In genomic region chr3L:3634107-3634737, dm6 we compare ENCODE assay signal across 2 fruit fly cellular contexts.
TF ChIP-seq lines count a peak whose summit lies in the region.

No protein-coding gene starts in this region.

TF ChIP-seq in whole organism, embryonic, 481 proteins besides CTCF, POLR2A, EP300 and RAD21 (continued from another document and continues in another):
- peak; percentile 13 for TF ChIP-seq lbe (GFP tag; optimal IDR thresholded peaks at IDR 0.05; lab: Kevin White, UChicago)
- TF ChIP-seq z (GFP tag; IDR thresholded peaks at IDR 0.05; lab: Robert Waterston, UW) = no peak
- no peak for TF ChIP-seq Adf1 (GFP tag; IDR thresholded peaks at IDR 0.05; lab: Robert Waterston, UW)
- no peak for TF ChIP-seq Pdp1 (GFP tag; optimal IDR thresholded peaks at IDR 0.05; lab: Kevin White, UChicago)
- no peak for TF ChIP-seq hth (optimal IDR thresholded peaks at IDR 0.05; lab: Kevin White, UChicago)
- TF ChIP-seq ase (GFP tag; IDR thresholded peaks at IDR 0.05; lab: Robert Waterston, UW) = no peak
- TF ChIP-seq br (optimal IDR thresholded peaks at IDR 0.05; lab: Kevin White, UChicago) = no peak
- TF ChIP-seq CG17328 (GFP tag; IDR thresholded peaks at IDR 0.05; lab: Robert Waterston, UW) = peak; percentile 80
- TF ChIP-seq Mad (GFP tag; optimal IDR thresholded peaks at IDR 0.05; lab: Kevin White, UChicago) = no peak
- peak; percentile 13 for TF ChIP-seq CG18764 (GFP tag; optimal IDR thresholded peaks at IDR 0.05; lab: Kevin White, UChicago)
- TF ChIP-seq abd-A (tag; optimal IDR thresholded peaks at IDR 0.05; lab: Kevin White, UChicago) = no peak
- TF ChIP-seq CG43689 (GFP tag; IDR thresholded peaks at IDR 0.05; lab: Robert Waterston, UW) = no peak
- no peak for TF ChIP-seq pfk (GFP tag; optimal IDR thresholded peaks at IDR 0.05; lab: Kevin White, UChicago)
- TF ChIP-seq row (GFP tag; IDR thresholded peaks at IDR 0.05; lab: Robert Waterston, UW) = peak; percentile 68
- TF ChIP-seq CG12744 (GFP tag; optimal IDR thresholded peaks at IDR 0.05; lab: Kevin White, UChicago) = no peak
- no peak for TF ChIP-seq CG9215 (GFP tag; IDR thresholded peaks at IDR 0.05; lab: Robert Waterston, UW)
- no peak for TF ChIP-seq Dfd (GFP tag; optimal IDR thresholded peaks at IDR 0.05; lab: Kevin White, UChicago)
- TF ChIP-seq chm (GFP tag; IDR thresholded peaks at IDR 0.05; lab: Robert Waterston, UW) = 0 out of 2 replicates have a peak, but pooled peaks have one; percentile 26
- no peak for TF ChIP-seq CG11560 (tag; IDR thresholded peaks at IDR 0.05; lab: Robert Waterston, UW)
- no peak for TF ChIP-seq Scr (GFP tag; IDR thresholded peaks at IDR 0.05; lab: Robert Waterston, UW; ENCODE audit: partially characterized antibody)
- TF ChIP-seq gro (GFP tag; optimal IDR thresholded peaks at IDR 0.05; lab: Kevin White, UChicago) = no peak
- peak; percentile 0 for TF ChIP-seq Chrac-16 (GFP tag; optimal IDR thresholded peaks at IDR 0.05; lab: Kevin White, UChicago)
- TF ChIP-seq Hey (tag; optimal IDR thresholded peaks at IDR 0.05; lab: Kevin White, UChicago) = no peak
- TF ChIP-seq en (GFP tag; optimal IDR thresholded peaks at IDR 0.05; lab: Kevin White, UChicago) = no peak
- TF ChIP-seq wor (GFP tag; IDR thresholded peaks at IDR 0.05; lab: Robert Waterston, UW) = peak; percentile 61
- TF ChIP-seq MTF-1 (GFP tag; optimal IDR thresholded peaks at IDR 0.05; lab: Kevin White, UChicago; ENCODE audit: borderline replicate concordance) = peak; percentile 30
- TF ChIP-seq prd (optimal IDR thresholded peaks at IDR 0.05; lab: Kevin White, UChicago) = no peak
- TF ChIP-seq prd (GFP tag; IDR thresholded peaks at IDR 0.05; lab: Robert Waterston, UW) = peak; percentile 56; the same call in 1 of the 3 replicates
- TF ChIP-seq nmo (GFP tag; optimal IDR thresholded peaks at IDR 0.05; lab: Kevin White, UChicago) = peak; percentile 80
- TF ChIP-seq Mrtf (GFP tag; IDR thresholded peaks at IDR 0.05; lab: Robert Waterston, UW) = no peak
- no peak for TF ChIP-seq BEAF-32 (GFP tag; optimal IDR thresholded peaks at IDR 0.05; lab: Kevin White, UChicago)
- 0 out of 3 replicates have a peak, but pooled peaks have one; percentile 30 for TF ChIP-seq CG11456 (GFP tag; IDR thresholded peaks at IDR 0.05; lab: Robert Waterston, UW)
- TF ChIP-seq az2 (GFP tag; optimal IDR thresholded peaks at IDR 0.05; lab: Kevin White, UChicago) = peak; percentile 44
- no peak for TF ChIP-seq stwl (tag; optimal IDR thresholded peaks at IDR 0.05; lab: Kevin White, UChicago)
- TF ChIP-seq ERR (GFP tag; optimal IDR thresholded peaks at IDR 0.05; lab: Kevin White, UChicago) = no peak
- no peak for TF ChIP-seq fru (optimal IDR thresholded peaks at IDR 0.05; lab: Kevin White, UChicago)
- no peak for TF ChIP-seq Atf6 (GFP tag; IDR thresholded peaks at IDR 0.05; lab: Robert Waterston, UW)
- TF ChIP-seq CG18011 (GFP tag; optimal IDR thresholded peaks at IDR 0.05; lab: Kevin White, UChicago) = no peak
- TF ChIP-seq jigr1 (GFP tag; IDR thresholded peaks at IDR 0.05; lab: Robert Waterston, UW) = no peak
- TF ChIP-seq cad (GFP tag; optimal IDR thresholded peaks at IDR 0.05; lab: Kevin White, UChicago) = no peak
- TF ChIP-seq Doc2 (GFP tag; IDR thresholded peaks at IDR 0.05; lab: Robert Waterston, UW) = no peak
- peak; percentile 72 for TF ChIP-seq Ssrp (tag; optimal IDR thresholded peaks at IDR 0.05; lab: Kevin White, UChicago)
- no peak for TF ChIP-seq CG10462 (GFP tag; optimal IDR thresholded peaks at IDR 0.05; lab: Kevin White, UChicago)
- peak; percentile 83 for TF ChIP-seq CG15601 (tag; optimal IDR thresholded peaks at IDR 0.05; lab: Kevin White, UChicago)
- no peak for TF ChIP-seq CG13123 (GFP tag; optimal IDR thresholded peaks at IDR 0.05; lab: Kevin White, UChicago)
- TF ChIP-seq run (tag; optimal IDR thresholded peaks at IDR 0.05; lab: Kevin White, UChicago) = peak; percentile 6
- no peak for TF ChIP-seq danr (GFP tag; IDR thresholded peaks at IDR 0.05; lab: Robert Waterston, UW)
- no peak for TF ChIP-seq NC2α (GFP tag; optimal IDR thresholded peaks at IDR 0.05; lab: Kevin White, UChicago)
- TF ChIP-seq zf30C (GFP tag; optimal IDR thresholded peaks at IDR 0.05; lab: Kevin White, UChicago) = no peak
- peak; percentile 37; the same call in 1 of the 2 replicates for TF ChIP-seq seq (GFP tag; IDR thresholded peaks at IDR 0.05; lab: Robert Waterston, UW)
- no peak for TF ChIP-seq nerfin-2 (GFP tag; IDR thresholded peaks at IDR 0.05; lab: Robert Waterston, UW; ENCODE audit: partially characterized antibody)
- TF ChIP-seq Optix (GFP tag; IDR thresholded peaks at IDR 0.05; lab: Robert Waterston, UW) = no peak
- peak; percentile 65 for TF ChIP-seq CG3407 (GFP tag; optimal IDR thresholded peaks at IDR 0.05; lab: Kevin White, UChicago)
- TF ChIP-seq Fer1 (GFP tag; optimal IDR thresholded peaks at IDR 0.05; lab: Kevin White, UChicago) = no peak
- no peak for TF ChIP-seq sima (GFP tag; optimal IDR thresholded peaks at IDR 0.05; lab: Kevin White, UChicago)
- no peak for TF ChIP-seq CG18476 (GFP tag; optimal IDR thresholded peaks at IDR 0.05; lab: Kevin White, UChicago)
- TF ChIP-seq lov (optimal IDR thresholded peaks at IDR 0.05; lab: Kevin White, UChicago) = no peak
- no peak for TF ChIP-seq lov (GFP tag; IDR thresholded peaks at IDR 0.05; lab: Robert Waterston, UW)
- TF ChIP-seq B-H2 (GFP tag; optimal IDR thresholded peaks at IDR 0.05; lab: Kevin White, UChicago) = no peak
- no peak for TF ChIP-seq Gug (GFP tag; IDR thresholded peaks at IDR 0.05; lab: Robert Waterston, UW)
- peak; percentile 83 for TF ChIP-seq gsb-n (tag; optimal IDR thresholded peaks at IDR 0.05; lab: Kevin White, UChicago)
- no peak for TF ChIP-seq lilli (GFP tag; optimal IDR thresholded peaks at IDR 0.05; lab: Kevin White, UChicago)
- no peak for TF ChIP-seq CG4282 (GFP tag; optimal IDR thresholded peaks at IDR 0.05; lab: Kevin White, UChicago)
- TF ChIP-seq CG4404 (GFP tag; IDR thresholded peaks at IDR 0.05; lab: Robert Waterston, UW) = no peak
- no peak for TF ChIP-seq CG14860 (GFP tag; IDR thresholded peaks at IDR 0.05; lab: Robert Waterston, UW; ENCODE audit: partially characterized antibody)
- no peak for TF ChIP-seq MBD-R2 (GFP tag; IDR thresholded peaks at IDR 0.05; lab: Robert Waterston, UW)
- TF ChIP-seq slp2 (GFP tag; optimal IDR thresholded peaks at IDR 0.05; lab: Kevin White, UChicago) = no peak
- no peak for TF ChIP-seq ab (GFP tag; optimal IDR thresholded peaks at IDR 0.05; lab: Kevin White, UChicago)
- TF ChIP-seq caup (GFP tag; optimal IDR thresholded peaks at IDR 0.05; lab: Kevin White, UChicago; ENCODE audit: severe bottlenecking) = peak; percentile 2

TF ChIP-seq in whole organism, prepupa, 60 proteins besides CTCF, POLR2A, EP300 and RAD21 (continued from another document):
- TF ChIP-seq OdsH (GFP tag; optimal IDR thresholded peaks at IDR 0.05; lab: Kevin White, UChicago) = peak; percentile 48
- peak; percentile 60 for TF ChIP-seq CG3919 (GFP tag; optimal IDR thresholded peaks at IDR 0.05; lab: Kevin White, UChicago)
- peak; percentile 14 for TF ChIP-seq CG6854 (GFP tag; optimal IDR thresholded peaks at IDR 0.05; lab: Kevin White, UChicago)
- TF ChIP-seq Hr39 (GFP tag; optimal IDR thresholded peaks at IDR 0.05; lab: Kevin White, UChicago) = no peak
- peak; percentile 40 for TF ChIP-seq Eip75B (GFP tag; optimal IDR thresholded peaks at IDR 0.05; lab: Kevin White, UChicago)
- TF ChIP-seq CG6163 (GFP tag; IDR thresholded peaks at IDR 0.05; lab: Robert Waterston, UW) = peak; percentile 77; the same call in 2 of the 3 replicates
- peak; percentile 88 for TF ChIP-seq CG15336 (GFP tag; IDR thresholded peaks at IDR 0.05; lab: Robert Waterston, UW)
- TF ChIP-seq esn (GFP tag; optimal IDR thresholded peaks at IDR 0.05; lab: Kevin White, UChicago) = peak; percentile 56
- no peak for TF ChIP-seq fkh (GFP tag; optimal IDR thresholded peaks at IDR 0.05; lab: Kevin White, UChicago)
- no peak for TF ChIP-seq Gug (GFP tag; IDR thresholded peaks at IDR 0.05; lab: Robert Waterston, UW)
- TF ChIP-seq CG3032 (tag; optimal IDR thresholded peaks at IDR 0.05; lab: Kevin White, UChicago) = peak; percentile 73
- TF ChIP-seq Hr38 (GFP tag; optimal IDR thresholded peaks at IDR 0.05; lab: Kevin White, UChicago) = no peak
- TF ChIP-seq Smox (GFP tag; optimal IDR thresholded peaks at IDR 0.05; lab: Kevin White, UChicago) = peak; percentile 37
- no peak for TF ChIP-seq CG31627 (GFP tag; optimal IDR thresholded peaks at IDR 0.05; lab: Kevin White, UChicago)
- TF ChIP-seq lz (GFP tag; optimal IDR thresholded peaks at IDR 0.05; lab: Kevin White, UChicago) = peak; percentile 13
- TF ChIP-seq net (GFP tag; optimal IDR thresholded peaks at IDR 0.05; lab: Kevin White, UChicago) = peak; percentile 55
- TF ChIP-seq CG11902 (GFP tag; optimal IDR thresholded peaks at IDR 0.05; lab: Kevin White, UChicago) = no peak
- no peak for TF ChIP-seq fd85E (GFP tag; optimal IDR thresholded peaks at IDR 0.05; lab: Kevin White, UChicago)
- TF ChIP-seq Sox15 (GFP tag; optimal IDR thresholded peaks at IDR 0.05; lab: Kevin White, UChicago) = no peak
- TF ChIP-seq CG1621 (tag; optimal IDR thresholded peaks at IDR 0.05; lab: Kevin White, UChicago) = peak; percentile 42
- TF ChIP-seq salr (GFP tag; optimal IDR thresholded peaks at IDR 0.05; lab: Kevin White, UChicago) = peak in 1 of 2 experiments; percentile 39
- TF ChIP-seq CG11762 (GFP tag; optimal IDR thresholded peaks at IDR 0.05; lab: Kevin White, UChicago; ENCODE audit: insufficient read depth) = peak; percentile 50
- TF ChIP-seq achi (GFP tag; optimal IDR thresholded peaks at IDR 0.05; lab: Kevin White, UChicago) = peak; percentile 64
- peak; percentile 80 for TF ChIP-seq Ets96B (tag; optimal IDR thresholded peaks at IDR 0.05; lab: Kevin White, UChicago)
- peak; percentile 68 for TF ChIP-seq CG6808 (GFP tag; optimal IDR thresholded peaks at IDR 0.05; lab: Kevin White, UChicago)
- no peak for TF ChIP-seq Eip93F (GFP tag; optimal IDR thresholded peaks at IDR 0.05; lab: Kevin White, UChicago)
- TF ChIP-seq dsx (GFP tag; optimal IDR thresholded peaks at IDR 0.05; lab: Kevin White, UChicago; ENCODE audit: poor library complexity, severe bottlenecking) = peak; percentile 79
- peak; percentile 54 for TF ChIP-seq fd59A (GFP tag; optimal IDR thresholded peaks at IDR 0.05; lab: Kevin White, UChicago)
- no peak for TF ChIP-seq Ets21C (GFP tag; optimal IDR thresholded peaks at IDR 0.05; lab: Kevin White, UChicago)
- peak; percentile 29 for TF ChIP-seq Lpt (GFP tag; optimal IDR thresholded peaks at IDR 0.05; lab: Kevin White, UChicago)
- TF ChIP-seq ss (GFP tag; optimal IDR thresholded peaks at IDR 0.05; lab: Kevin White, UChicago) = peak; percentile 49 to 65
- TF ChIP-seq CG11294 (GFP tag; IDR thresholded peaks at IDR 0.05; lab: Robert Waterston, UW) = 0 out of 2 replicates have a peak, but pooled peaks have one; percentile 18
- TF ChIP-seq spab (GFP tag; optimal IDR thresholded peaks at IDR 0.05; lab: Kevin White, UChicago) = peak; percentile 64
- TF ChIP-seq CG8632 (GFP tag; optimal IDR thresholded peaks at IDR 0.05; lab: Kevin White, UChicago) = peak; percentile 64
- peak; percentile 39 for TF ChIP-seq CG8319 (GFP tag; optimal IDR thresholded peaks at IDR 0.05; lab: Kevin White, UChicago)
- peak; percentile 8 for TF ChIP-seq dac (GFP tag; optimal IDR thresholded peaks at IDR 0.05; lab: Kevin White, UChicago)
